Worm (Caenorhabditis elegans) whole organism, L1 larva: ENCODE results near the gene chil-9.

Experiments used
- C34B4.2 ChIP-seq: sonication (generic microtip); optimal IDR thresholded peaks from 2 replicates; lab custom pipeline; 2017; ENCODE audit warnings: mild to moderate bottlenecking, missing genetic modification characterization, missing compliant biosample characterization
- ets-5 ChIP-seq: fragments of 200-800 bp; sonication (Bioruptor generic); IDR thresholded peaks from 2 replicates; pipeline ENCODE4 v1.3.6; 2022; ENCODE audit warnings: missing genetic modification characterization, missing compliant biosample characterization
- jun-1 ChIP-seq: fragments of 150-350 bp; optimal IDR thresholded peaks from 2 replicates; lab custom pipeline; 2014; ENCODE audit warnings: missing biosample characterization, missing genetic modification reagents, missing genetic modification characterization
- lir-3 ChIP-seq: sonication (generic microtip); optimal IDR thresholded peaks from 2 replicates; lab custom pipeline; 2016; ENCODE audit warnings: mild to moderate bottlenecking, missing genetic modification characterization, moderate library complexity, missing compliant biosample characterization; ENCODE audit not compliant: poor library complexity
- nhr-11 ChIP-seq: fragments of 150-350 bp; optimal IDR thresholded peaks from 2 replicates; lab custom pipeline; 2014; ENCODE audit warnings: missing biosample characterization, missing genetic modification characterization
- pax-3 ChIP-seq: fragments of 200-800 bp; sonication (Bioruptor generic); optimal IDR thresholded peaks from 2 replicates; lab custom pipeline; 2018; ENCODE audit warnings: mild to moderate bottlenecking, missing genetic modification characterization, moderate library complexity, missing compliant biosample characterization
- snpc-4 ChIP-seq: fragments of 150-350 bp; optimal IDR thresholded peaks from 2 replicates; lab custom pipeline; 2014; ENCODE audit warnings: missing biosample characterization, missing genetic modification characterization
- unc-130 ChIP-seq: fragments of 150-350 bp; optimal IDR thresholded peaks from 2 replicates; lab custom pipeline; 2017; ENCODE audit warnings: missing biosample characterization, missing genetic modification characterization, inconsistent platforms
- zag-1 ChIP-seq: fragments of 150-350 bp; optimal IDR thresholded peaks from 2 replicates; lab custom pipeline; 2014; ENCODE audit warnings: missing biosample characterization, missing genetic modification characterization

ce11 chrII:9845239-9845638, at the start of gene chil-9:
- no peak for TF ChIP-seq unc-130 (tag; lab: Kevin White, UChicago)
- no peak for TF ChIP-seq jun-1 (tag; lab: Kevin White, UChicago)
- no peak for TF ChIP-seq nhr-11
- no peak for TF ChIP-seq snpc-4 (tag; lab: Kevin White, UChicago)
- no peak for TF ChIP-seq C34B4.2 (tag; lab: Kevin White, UChicago)
- no peak for TF ChIP-seq lir-3 (tag; lab: Kevin White, UChicago)
- no peak for TF ChIP-seq ets-5 (GFP tag; lab: Robert Waterston, UW)
- no peak for TF ChIP-seq pax-3 (tag; lab: Kevin White, UChicago)
- no peak for TF ChIP-seq zag-1 (tag; lab: Kevin White, UChicago)
